Worm (Caenorhabditis elegans): Measurements from ENCODE around the gene T16A1.10.
A peak's percentile ranks its signal among the peaks of the same experiment; 100 is the strongest.

Gene T16A1.10

DNA sequence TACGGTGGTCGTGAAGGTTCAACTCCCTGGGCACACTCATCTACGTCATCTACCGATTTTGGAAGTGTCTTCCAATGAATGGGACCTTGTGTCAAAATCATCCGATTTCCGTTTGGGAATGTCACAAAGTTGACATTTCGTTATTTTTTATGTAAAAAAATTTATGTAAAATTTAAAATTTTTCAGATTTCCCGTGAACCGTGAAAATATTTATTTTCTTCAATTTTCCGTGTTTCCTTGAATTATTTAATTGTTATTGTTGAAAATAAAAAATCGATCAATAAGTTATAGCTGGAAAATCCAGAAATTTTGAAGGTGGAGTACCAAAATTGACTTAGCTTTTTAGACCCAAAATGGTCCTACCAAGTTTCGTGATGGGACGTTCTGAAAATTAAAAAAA, 43.7 kb upstream of the T16A1.10 start, which contains the start of gene hpo-7:
TSS of gene hpo-7 (minus strand) at position 101 of the 400 bp plus-strand sequence.
- no peak for TF ChIP-seq ceh-82 (tag; optimal IDR thresholded peaks at IDR 0.05)
- TF ChIP-seq egl-5 (tag; optimal IDR thresholded peaks at IDR 0.05): no peak
- TF ChIP-seq elt-1 (tag; optimal IDR thresholded peaks at IDR 0.05): no peak
- TF ChIP-seq mml-1 (tag; optimal IDR thresholded peaks at IDR 0.05): no peak
- no peak for TF ChIP-seq nhr-12 (tag; optimal IDR thresholded peaks at IDR 0.05)
- no peak for TF ChIP-seq skn-1 (tag; optimal IDR thresholded peaks at IDR 0.05)
- TF ChIP-seq ama-1 (optimal IDR thresholded peaks at IDR 0.05): no peak
- no peak for TF ChIP-seq ztf-4 (tag; optimal IDR thresholded peaks at IDR 0.05)
- no peak for TF ChIP-seq nhr-43 (tag; optimal IDR thresholded peaks at IDR 0.05; ENCODE audit: poor library complexity, severe bottlenecking)
- no peak for TF ChIP-seq nhr-77 (tag; optimal IDR thresholded peaks at IDR 0.05)
- TF ChIP-seq lsy-12 (tag; optimal IDR thresholded peaks at IDR 0.05): no peak

- TF ChIP-seq jun-1 (tag; optimal IDR thresholded peaks at IDR 0.05) (no peak), ztf-4 (tag; optimal IDR thresholded peaks at IDR 0.05) (no peak), nhr-43 (tag; optimal IDR thresholded peaks at IDR 0.05; ENCODE audit: poor library complexity, severe bottlenecking) (no peak), eor-1 (tag; optimal IDR thresholded peaks at IDR 0.05) (no peak), ceh-9 (tag; optimal IDR thresholded peaks at IDR 0.05) (no peak)
Observed at ce11 chrII:2130770-2131169, 38.9 kb upstream of the T16A1.10 start, which contains the start of gene sdz-28. TSS of gene sdz-28 (plus strand) at chrII:2131070.

ce11 chrII:2122762-2123161, 30.9 kb upstream of the T16A1.10 start:
- TF ChIP-seq elt-2 (tag; optimal IDR thresholded peaks at IDR 0.05) (peak; percentile 55), unc-39 (tag; optimal IDR thresholded peaks at IDR 0.05) (no peak)

ce11 chrII:2122091-2122490, 30.2 kb upstream of the T16A1.10 start, which contains the start of gene math-37:
TSS of gene math-37 (minus strand) at chrII:2122191.
- TF ChIP-seq elt-2 (tag; optimal IDR thresholded peaks at IDR 0.05) (peak; percentile 55), fkh-10 (GFP tag; optimal IDR thresholded peaks at IDR 0.05) (no peak), ceh-9 (tag; optimal IDR thresholded peaks at IDR 0.05) (no peak), pqm-1 (tag; optimal IDR thresholded peaks at IDR 0.05) (peak; percentile 18)

- no peak for TF ChIP-seq jun-1 (tag; optimal IDR thresholded peaks at IDR 0.05)
- no peak for TF ChIP-seq nhr-76 (tag; optimal IDR thresholded peaks at IDR 0.05)
- TF ChIP-seq aly-2 (tag; optimal IDR thresholded peaks at IDR 0.05): no peak
- TF ChIP-seq nhr-28 (tag; optimal IDR thresholded peaks at IDR 0.05): no peak
- TF ChIP-seq ceh-16 (tag; optimal IDR thresholded peaks at IDR 0.05): no peak
- no peak for TF ChIP-seq ztf-11 (tag; optimal IDR thresholded peaks at IDR 0.05)
- TF ChIP-seq lsy-12 (tag; optimal IDR thresholded peaks at IDR 0.05): no peak
- no peak for TF ChIP-seq mml-1 (tag; optimal IDR thresholded peaks at IDR 0.05)
- TF ChIP-seq elt-1 (tag; optimal IDR thresholded peaks at IDR 0.05): no peak
- no peak for TF ChIP-seq nhr-12 (tag; optimal IDR thresholded peaks at IDR 0.05)
- no peak for TF ChIP-seq unc-39 (tag; optimal IDR thresholded peaks at IDR 0.05)
- no peak for TF ChIP-seq hmg-11 (tag; optimal IDR thresholded peaks at IDR 0.05)
- no peak for TF ChIP-seq nhr-43 (tag; optimal IDR thresholded peaks at IDR 0.05; ENCODE audit: poor library complexity, severe bottlenecking)
- TF ChIP-seq snpc-4 (tag; optimal IDR thresholded peaks at IDR 0.05): no peak
- TF ChIP-seq nhr-23 (tag; optimal IDR thresholded peaks at IDR 0.05): no peak
Observed at ce11 chrII:2116794-2117193, 24.9 kb upstream of the T16A1.10 start, which contains the start of gene srh-195. TSS of gene srh-195 (minus strand) at chrII:2116894.

DNA sequence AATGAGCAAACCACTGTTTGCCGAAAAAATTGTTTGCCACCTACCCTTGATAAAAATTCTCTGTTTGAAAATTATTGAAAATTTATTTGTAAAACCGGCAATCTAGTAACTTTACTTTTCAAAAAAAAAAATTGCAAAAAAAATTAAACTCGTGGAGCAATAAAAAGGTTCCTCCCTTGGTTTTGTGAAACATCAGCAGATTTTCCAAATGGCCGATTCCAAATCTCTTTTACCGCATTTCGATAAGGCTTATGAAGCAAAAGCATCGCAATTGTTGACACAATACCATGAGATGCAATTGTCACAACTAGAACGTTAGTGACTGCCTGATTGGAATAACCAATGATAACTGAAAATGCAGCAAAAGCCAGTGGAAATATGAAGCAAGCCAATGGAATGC, 22.6 kb upstream of the T16A1.10 start:
- TF ChIP-seq fkh-10 (GFP tag; optimal IDR thresholded peaks at IDR 0.05) (no peak), pha-4 (tag; optimal IDR thresholded peaks at IDR 0.05) (no peak), jun-1 (tag; optimal IDR thresholded peaks at IDR 0.05) (no peak), elt-2 (tag; optimal IDR thresholded peaks at IDR 0.05) (no peak), eor-1 (tag; optimal IDR thresholded peaks at IDR 0.05) (no peak), snpc-4 (tag; optimal IDR thresholded peaks at IDR 0.05) (no peak), ceh-82 (tag; optimal IDR thresholded peaks at IDR 0.05) (no peak), elt-3 (tag; optimal IDR thresholded peaks at IDR 0.05) (no peak), mml-1 (tag; optimal IDR thresholded peaks at IDR 0.05) (no peak)

ce11 chrII:2112948-2113347, 21.1 kb upstream of the T16A1.10 start, which contains the start of gene R52.6:
TSS of gene R52.6 (minus strand) at chrII:2113048.
- TF ChIP-seq nfya-1 (tag; optimal IDR thresholded peaks at IDR 0.05; ENCODE audit: insufficient read depth) (no peak), elt-3 (tag; optimal IDR thresholded peaks at IDR 0.05) (no peak), mdl-1 (tag; optimal IDR thresholded peaks at IDR 0.05) (no peak), lin-15B (tag; optimal IDR thresholded peaks at IDR 0.05) (no peak), tbx-2 (tag; optimal IDR thresholded peaks at IDR 0.05) (no peak), lsy-12 (tag; optimal IDR thresholded peaks at IDR 0.05) (no peak), jun-1 (tag; optimal IDR thresholded peaks at IDR 0.05) (no peak)
